Worm (Caenorhabditis elegans) whole organism, mixed stage, embryonic: ENCODE measurements around the gene kin-2.

Experiments
- M03D4.4 ChIP-seq: sonication (generic microtip); optimal IDR thresholded peaks from 2 replicates; lab custom pipeline; 2017; ENCODE audit warnings: mild to moderate bottlenecking, missing genetic modification characterization, missing compliant biosample characterization
- bed-3 ChIP-seq: fragments of 200-800 bp; sonication (Bioruptor generic); optimal IDR thresholded peaks from 3 replicates; lab custom pipeline; 2018; ENCODE audit warnings: mild to moderate bottlenecking, missing genetic modification characterization, moderate library complexity, missing compliant biosample characterization
- blmp-1 ChIP-seq: fragments of 150-350 bp; optimal IDR thresholded peaks from 2 replicates; lab custom pipeline; 2014; ENCODE audit warnings: missing biosample characterization, missing genetic modification characterization
- ceh-43 ChIP-seq: fragments of 200-800 bp; sonication (Bioruptor generic); optimal IDR thresholded peaks from 2 replicates; lab custom pipeline; 2018; ENCODE audit warnings: mild to moderate bottlenecking, missing genetic modification characterization, moderate library complexity, missing compliant biosample characterization
- ceh-83 ChIP-seq: fragments of 200-800 bp; sonication (Bioruptor generic); optimal IDR thresholded peaks from 2 replicates; lab custom pipeline; 2018; ENCODE audit warnings: mild to moderate bottlenecking, missing genetic modification characterization, missing compliant biosample characterization
- ces-1 ChIP-seq: fragments of 150-350 bp; optimal IDR thresholded peaks from 2 replicates; lab custom pipeline; 2014; ENCODE audit warnings: missing biosample characterization, missing genetic modification reagents, missing genetic modification characterization
- drap-1 ChIP-seq: fragments of 200-800 bp; sonication (Bioruptor generic); optimal IDR thresholded peaks from 3 replicates; lab custom pipeline; 2018; ENCODE audit warnings: mild to moderate bottlenecking, missing genetic modification characterization, missing compliant biosample characterization
- elt-1 ChIP-seq: sonication (generic microtip); optimal IDR thresholded peaks from 2 replicates; lab custom pipeline; 2017; ENCODE audit warnings: missing genetic modification characterization, mild to moderate bottlenecking, missing compliant biosample characterization, antibody characterized with exemption, moderate library complexity, borderline replicate concordance; ENCODE audit not compliant: insufficient read depth
- elt-3 ChIP-seq: fragments of 150-350 bp; optimal IDR thresholded peaks from 2 replicates; lab custom pipeline; 2014; ENCODE audit warnings: missing biosample characterization, missing genetic modification characterization
- ham-2 ChIP-seq: fragments of 200-800 bp; sonication (Bioruptor generic); optimal IDR thresholded peaks from 2 replicates; lab custom pipeline; 2018; ENCODE audit warnings: mild to moderate bottlenecking, missing genetic modification characterization, missing compliant biosample characterization
- hlh-1 ChIP-seq: fragments of 150-350 bp; optimal IDR thresholded peaks from 2 replicates; lab custom pipeline; 2014; ENCODE audit warnings: missing biosample characterization, missing genetic modification reagents, missing genetic modification characterization
- lin-13 ChIP-seq: fragments of 150-350 bp; optimal IDR thresholded peaks from 2 replicates; lab custom pipeline; 2014; ENCODE audit warnings: missing biosample characterization, missing genetic modification characterization
- lin-32 ChIP-seq: fragments of 200-800 bp; sonication (Bioruptor generic); optimal IDR thresholded peaks from 2 replicates; lab custom pipeline; 2018; ENCODE audit warnings: mild to moderate bottlenecking, missing genetic modification characterization, missing compliant biosample characterization
- lsy-2 ChIP-seq: fragments of 150-350 bp; optimal IDR thresholded peaks from 2 replicates; lab custom pipeline; 2014; ENCODE audit warnings: missing biosample characterization, missing genetic modification characterization
- mab-5 ChIP-seq: fragments of 150-350 bp; optimal IDR thresholded peaks from 2 replicates; lab custom pipeline; 2014; ENCODE audit warnings: missing biosample characterization, missing genetic modification characterization
- nhr-12 ChIP-seq: fragments of 150-350 bp; optimal IDR thresholded peaks from 2 replicates; lab custom pipeline; 2014; ENCODE audit warnings: missing biosample characterization, missing genetic modification characterization
- nhr-2 ChIP-seq: fragments of 150-350 bp; optimal IDR thresholded peaks from 2 replicates; lab custom pipeline; 2014; ENCODE audit warnings: missing biosample characterization, missing genetic modification characterization
- nhr-237 ChIP-seq: fragments of 150-350 bp; optimal IDR thresholded peaks from 2 replicates; lab custom pipeline; 2014; ENCODE audit warnings: missing biosample characterization, missing genetic modification characterization
- nhr-28 ChIP-seq: fragments of 150-350 bp; optimal IDR thresholded peaks from 2 replicates; lab custom pipeline; 2014; ENCODE audit warnings: missing biosample characterization, missing genetic modification characterization
- nhr-76 ChIP-seq: sonication (generic microtip); optimal IDR thresholded peaks from 2 replicates; lab custom pipeline; 2017; ENCODE audit warnings: missing biosample characterization, missing genetic modification characterization
- pha-4 ChIP-seq: fragments of 150-350 bp; optimal IDR thresholded peaks from 2 replicates; lab custom pipeline; 2018; ENCODE audit warnings: missing biosample characterization, missing genetic modification reagents, missing genetic modification characterization
- sem-2 ChIP-seq: fragments of 200-800 bp; sonication (Bioruptor generic); optimal IDR thresholded peaks from 2 replicates; lab custom pipeline; 2018; ENCODE audit warnings: mild to moderate bottlenecking, missing genetic modification characterization, missing compliant biosample characterization
- snpc-4 ChIP-seq: fragments of 150-350 bp; optimal IDR thresholded peaks from 2 replicates; lab custom pipeline; 2014; ENCODE audit warnings: missing biosample characterization, missing genetic modification characterization
- sptf-1 ChIP-seq: sonication (generic microtip); optimal IDR thresholded peaks from 2 replicates; lab custom pipeline; 2017; ENCODE audit warnings: mild to moderate bottlenecking, missing genetic modification characterization, moderate library complexity, missing compliant biosample characterization
- tbx-8 ChIP-seq: fragments of 200-800 bp; sonication (Bioruptor generic); optimal IDR thresholded peaks from 2 replicates; lab custom pipeline; 2018; ENCODE audit warnings: mild to moderate bottlenecking, missing genetic modification characterization, moderate library complexity, missing compliant biosample characterization
- unc-120 ChIP-seq: sonication (generic microtip); optimal IDR thresholded peaks from 2 replicates; lab custom pipeline; 2017; ENCODE audit warnings: missing genetic modification characterization, missing compliant biosample characterization; ENCODE audit not compliant: poor library complexity, severe bottlenecking
- unc-62 ChIP-seq: fragments of 150-350 bp; optimal IDR thresholded peaks from 2 replicates; lab custom pipeline; 2014; ENCODE audit warnings: missing biosample characterization, missing genetic modification reagents, missing genetic modification characterization
- ztf-11 ChIP-seq: fragments of 150-350 bp; optimal IDR thresholded peaks from 2 replicates; lab custom pipeline; 2014; ENCODE audit warnings: missing biosample characterization, missing genetic modification characterization

kin-2 gene

DNA sequence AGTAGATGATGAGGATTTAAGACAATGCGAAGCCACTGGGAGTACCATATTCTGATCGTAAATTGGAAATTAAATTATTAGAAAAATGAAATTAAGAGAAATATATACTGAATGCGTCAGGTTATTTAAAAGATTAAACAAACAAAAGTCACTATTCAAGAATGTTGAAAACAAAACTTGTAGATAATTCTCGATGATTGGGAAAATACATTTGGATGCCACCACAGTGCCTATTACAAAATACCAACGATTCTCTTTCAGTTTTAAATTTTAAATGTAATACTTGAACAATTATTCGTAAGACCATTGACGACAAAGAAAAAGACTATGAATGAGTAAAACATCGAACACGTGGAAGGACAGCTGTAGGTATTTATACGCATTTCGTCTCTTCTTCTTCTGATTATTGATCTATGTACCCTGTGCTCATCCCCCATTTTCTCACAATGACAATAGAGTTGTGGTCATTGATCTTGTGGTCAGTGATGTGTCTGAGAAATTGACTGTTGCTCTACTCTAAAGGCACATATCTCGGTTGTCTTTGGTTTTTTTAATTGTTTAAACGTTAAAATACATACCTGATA is 42.3 kb upstream of the kin-2 start, which contains the start of gene C09B8.4:
TSS of gene C09B8.4 (minus strand) at position 51 of the 584 bp plus-strand sequence.
- TF ChIP-seq hlh-1 (tag; lab: Kevin White, UChicago) = peak; percentile 50
- TF ChIP-seq drap-1 (GFP tag; lab: Kevin White, UChicago) = no peak

DNA sequence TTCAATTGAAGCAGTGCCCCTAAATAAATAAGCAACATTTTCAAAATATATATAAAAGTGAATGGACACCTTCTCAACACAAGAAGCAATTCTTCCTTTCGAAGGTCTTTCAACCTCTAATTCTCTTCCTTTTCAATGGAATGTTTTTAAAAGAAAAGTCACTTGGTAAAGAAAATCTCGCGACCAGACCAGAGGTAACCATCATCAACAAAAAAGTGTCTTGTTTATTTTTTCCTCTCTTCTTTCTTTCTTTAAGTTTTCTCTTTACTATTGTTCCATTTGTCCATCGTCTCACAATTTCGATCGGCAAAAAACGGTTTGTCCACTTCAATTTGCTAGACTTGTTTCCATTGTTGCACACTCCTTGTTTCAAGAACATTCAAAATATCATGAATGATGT is 37.4 kb upstream of the kin-2 start, which contains the start of gene C09B8.8:
TSS of gene C09B8.8 (plus strand) at position 397 of the 400 bp plus-strand sequence.
- TF ChIP-seq M03D4.4 (tag; lab: Kevin White, UChicago) = no peak
- TF ChIP-seq sem-2 (GFP tag; lab: Kevin White, UChicago) = no peak
- TF ChIP-seq ham-2 (GFP tag; lab: Kevin White, UChicago) = no peak
- TF ChIP-seq tbx-8 (GFP tag; lab: Kevin White, UChicago) = no peak
- no peak for TF ChIP-seq nhr-28 (tag; lab: Kevin White, UChicago)
- TF ChIP-seq lsy-2 = no peak
- no peak for TF ChIP-seq lin-32 (GFP tag; lab: Kevin White, UChicago)
- TF ChIP-seq, all 35 proteins: peak for 0

DNA sequence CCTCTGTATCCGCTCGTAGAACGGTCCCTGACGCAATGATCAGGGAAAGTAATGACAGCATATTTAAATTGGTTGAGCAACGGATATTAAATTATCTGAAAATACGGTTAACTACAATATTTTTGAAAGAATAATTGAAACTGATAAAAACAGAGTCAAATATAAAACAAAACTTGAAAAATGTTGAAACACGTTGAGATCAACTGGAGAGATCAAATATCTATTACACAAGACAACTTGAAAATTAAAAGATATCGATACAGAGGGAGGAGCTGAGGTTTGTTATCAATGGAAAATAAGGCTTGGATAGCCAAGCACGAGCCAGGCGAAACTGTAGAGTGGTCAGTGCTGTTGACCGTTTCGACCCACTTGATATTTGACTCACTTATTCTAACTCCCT is 32.9 kb upstream of the kin-2 start, which contains the start of gene C09B8.3:
TSS of gene C09B8.3 (minus strand) at position 101 of the 400 bp plus-strand sequence.
- no peak for TF ChIP-seq ztf-11 (tag; lab: Kevin White, UChicago)
- TF ChIP-seq drap-1 (GFP tag; lab: Kevin White, UChicago) = no peak
- no peak for TF ChIP-seq blmp-1 (tag; lab: Kevin White, UChicago)
- no peak for TF ChIP-seq nhr-237 (tag; lab: Kevin White, UChicago)
- no peak for TF ChIP-seq pha-4 (tag; lab: Kevin White, UChicago)
- TF ChIP-seq bed-3 = no peak
- no peak for TF ChIP-seq tbx-8 (GFP tag; lab: Kevin White, UChicago)
- no peak for TF ChIP-seq ceh-83
- TF ChIP-seq nhr-28 (tag; lab: Kevin White, UChicago) = no peak
- TF ChIP-seq sem-2 (GFP tag; lab: Kevin White, UChicago) = no peak
- no peak for TF ChIP-seq nhr-2 (tag; lab: Kevin White, UChicago)
- no peak for TF ChIP-seq hlh-1 (tag; lab: Kevin White, UChicago)

DNA sequence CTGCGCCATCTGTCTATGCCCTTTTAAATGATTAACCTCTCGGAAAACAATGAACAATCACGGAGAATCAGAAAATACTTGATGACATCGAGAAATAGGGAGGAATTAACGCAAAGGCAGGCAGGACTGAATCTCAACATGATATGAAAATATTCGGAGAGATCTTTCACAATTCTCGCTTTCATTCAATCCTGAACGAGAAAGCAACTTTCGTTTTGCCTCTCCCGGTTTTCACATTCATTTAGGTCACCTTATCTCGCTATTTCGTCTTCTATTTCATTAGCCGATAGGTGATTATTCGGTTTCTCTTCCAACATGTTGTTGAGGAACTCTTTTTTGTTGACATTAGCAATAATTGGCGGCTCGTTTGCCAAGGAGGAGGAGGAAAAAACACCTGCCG is 26.7 kb upstream of the kin-2 start:
- TF ChIP-seq unc-62 (GFP tag; lab: Kevin White, UChicago) (no peak), elt-3 (tag; lab: Kevin White, UChicago) (peak; percentile 17), blmp-1 (tag; lab: Kevin White, UChicago) (peak; percentile 60)

DNA sequence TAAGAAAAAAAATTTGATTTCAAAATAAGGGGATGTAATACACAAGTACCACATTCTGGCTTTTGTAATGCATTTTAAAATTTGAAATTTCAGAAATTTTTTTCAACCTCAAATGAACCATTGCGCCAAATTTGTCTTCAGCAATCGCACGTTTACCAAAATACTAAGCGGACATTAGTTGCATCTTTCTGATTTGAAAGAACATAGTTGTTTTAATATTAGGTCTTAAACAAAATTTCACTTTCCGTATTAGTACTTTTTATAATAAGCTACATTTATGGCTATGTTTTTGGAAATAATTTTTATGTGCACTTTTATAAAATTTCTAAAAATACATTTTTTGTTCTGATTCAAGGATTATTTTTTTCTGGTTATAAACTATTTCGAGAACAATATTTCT is 26.2 kb upstream of the kin-2 start, which contains the start of gene sups-1:
TSS of gene sups-1 (plus strand) at position 301 of the 400 bp plus-strand sequence.
- TF ChIP-seq sem-2 (GFP tag; lab: Kevin White, UChicago) (no peak), unc-62 (GFP tag; lab: Kevin White, UChicago) (no peak), sptf-1 (tag; lab: Kevin White, UChicago) (no peak), lin-13 (tag; lab: Kevin White, UChicago) (no peak), ceh-43 (GFP tag; lab: Kevin White, UChicago) (no peak), elt-1 (tag; lab: Kevin White, UChicago) (no peak), M03D4.4 (tag; lab: Kevin White, UChicago) (no peak), elt-3 (tag; lab: Kevin White, UChicago) (no peak)
- TF ChIP-seq, all 35 proteins: peak for 0

DNA sequence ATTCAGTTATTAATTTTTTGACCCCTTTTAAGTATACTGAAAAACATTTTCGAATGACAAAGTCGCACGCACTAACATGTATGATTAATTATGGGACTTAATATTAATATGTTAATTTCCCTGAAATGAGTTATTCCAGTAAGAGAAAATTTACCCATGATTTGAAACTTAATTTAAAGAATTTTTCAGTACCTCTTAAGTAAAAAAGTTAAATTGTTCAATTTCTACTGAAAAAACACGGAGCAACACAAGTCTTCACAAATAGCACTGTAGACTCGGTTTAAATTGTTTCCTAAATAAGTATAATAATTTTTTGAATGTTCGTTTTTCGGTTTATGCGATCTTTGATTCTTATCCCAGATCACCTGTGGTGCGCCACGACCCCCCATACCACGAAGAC is 24.8 kb upstream of the kin-2 start:
- no peak for TF ChIP-seq bed-3
- no peak for TF ChIP-seq elt-3 (tag; lab: Kevin White, UChicago)
- no peak for TF ChIP-seq nhr-12 (tag; lab: Kevin White, UChicago)
- no peak for TF ChIP-seq mab-5 (tag; lab: Kevin White, UChicago)
- no peak for TF ChIP-seq unc-120
- no peak for TF ChIP-seq unc-62 (GFP tag; lab: Kevin White, UChicago)
- TF ChIP-seq elt-1 (tag; lab: Kevin White, UChicago) = no peak
- TF ChIP-seq nhr-76 (tag; lab: Kevin White, UChicago) = no peak
- no peak for TF ChIP-seq sem-2 (GFP tag; lab: Kevin White, UChicago)
- TF ChIP-seq snpc-4 = no peak
- TF ChIP-seq ces-1 (GFP tag; lab: Kevin White, UChicago) = no peak
- no peak for TF ChIP-seq nhr-237 (tag; lab: Kevin White, UChicago)
- TF ChIP-seq pha-4 (tag; lab: Kevin White, UChicago) = no peak
- TF ChIP-seq tbx-8 (GFP tag; lab: Kevin White, UChicago) = no peak
- no peak for TF ChIP-seq M03D4.4 (tag; lab: Kevin White, UChicago)
- TF ChIP-seq ztf-11 (tag; lab: Kevin White, UChicago) = no peak
- TF ChIP-seq, all 35 proteins: peak for 0
